Worm (Caenorhabditis elegans) whole organism, young adult: ENCODE data around the gene chil-25.

Source experiments
- D2030.7 ChIP-seq: fragments of 200-800 bp; sonication (Bioruptor generic); IDR thresholded peaks from 2 replicates; pipeline ENCODE4 v1.3.6; 2022; ENCODE audit warnings: missing genetic modification reagents, missing genetic modification characterization, missing compliant biosample characterization
- ceh-27 ChIP-seq: fragments of 200-800 bp; sonication (Bioruptor generic); optimal IDR thresholded peaks from 2 replicates; lab custom pipeline; 2018; ENCODE audit warnings: mild to moderate bottlenecking, missing genetic modification characterization, moderate library complexity, missing compliant biosample characterization
- egl-44 ChIP-seq: fragments of 200-800 bp; sonication (Bioruptor generic); IDR thresholded peaks from 2 replicates; pipeline ENCODE4 v1.3.6; 2022; ENCODE audit warnings: missing genetic modification reagents, missing genetic modification characterization, missing compliant biosample characterization
- ztf-18 ChIP-seq: sonication (generic microtip); optimal IDR thresholded peaks from 2 replicates; lab custom pipeline; 2016; ENCODE audit warnings: missing genotype, mild to moderate bottlenecking, missing genetic modification characterization, missing compliant biosample characterization

DNA sequence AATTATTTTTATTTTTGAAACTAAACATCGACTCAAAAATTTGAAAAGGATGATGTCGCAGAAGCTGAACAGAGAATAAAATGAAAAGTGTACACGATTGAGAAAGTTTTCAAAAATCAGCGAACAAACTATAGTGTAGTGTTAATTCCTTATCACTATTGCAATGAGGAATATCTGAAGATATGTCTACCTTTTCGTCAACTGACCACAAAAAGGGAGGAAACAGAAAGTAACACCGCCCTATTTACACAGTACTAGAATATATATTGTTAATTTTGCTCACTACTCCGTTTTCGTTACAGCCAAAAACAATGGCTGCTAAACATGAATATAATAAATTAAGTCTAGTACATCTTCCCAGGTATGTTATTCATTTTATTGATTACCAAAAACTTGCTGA lies 26.3 kb downstream of the chil-25 start, which contains the start of gene chil-18:
- TF ChIP-seq ztf-18 (no peak), egl-44 (no peak), D2030.7 (no peak), ceh-27 (no peak)
